Worm (Caenorhabditis elegans): Measurements from ENCODE around the gene pfkb-1.2.

Gene pfkb-1.2

DNA sequence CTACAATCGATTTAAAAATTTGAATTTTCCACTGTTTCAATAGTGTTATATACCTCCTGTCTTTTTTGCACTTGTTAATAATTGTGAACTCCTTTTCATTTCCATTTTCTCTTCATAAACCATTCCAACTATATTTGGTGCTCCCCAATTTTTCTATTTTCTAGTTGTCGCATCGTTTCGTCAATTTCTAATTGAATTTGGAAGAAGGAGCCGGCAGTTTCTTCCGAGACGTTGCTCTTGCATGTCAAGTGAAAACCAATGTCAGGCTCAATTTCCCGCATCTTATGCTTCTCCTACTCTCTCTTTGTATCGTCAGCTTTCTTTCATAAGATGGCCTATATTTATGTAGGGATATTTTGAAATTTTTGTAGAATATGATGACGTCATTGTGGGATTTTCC, 13.9 kb upstream of the pfkb-1.2 start:
- peak; percentile 12 for TF ChIP-seq sem-4 (tag; optimal IDR thresholded peaks at IDR 0.05)
- TF ChIP-seq elt-3 (tag; optimal IDR thresholded peaks at IDR 0.05), result no peak

DNA sequence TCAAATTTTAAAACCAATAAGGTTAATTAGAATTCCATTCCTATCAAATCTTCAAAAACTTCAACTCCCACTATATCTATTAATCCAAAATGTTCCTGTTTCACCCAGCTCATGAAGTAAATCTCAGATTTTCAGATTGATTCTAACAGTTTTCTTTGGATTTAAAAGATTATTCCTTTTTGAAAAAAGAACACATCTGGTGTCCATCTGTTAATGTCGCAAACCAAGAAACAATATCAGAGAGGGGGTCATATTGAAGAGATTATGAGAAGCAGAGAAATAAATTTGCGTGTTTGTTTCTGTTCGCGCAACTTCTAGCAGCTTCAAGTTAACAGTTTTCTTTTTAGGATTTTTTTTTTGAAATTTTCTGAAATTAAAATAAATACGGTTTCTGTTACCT, 12.8 kb upstream of the pfkb-1.2 start:
- no peak for TF ChIP-seq nhr-11 (tag; optimal IDR thresholded peaks at IDR 0.05)
- no peak for TF ChIP-seq ama-1 (optimal IDR thresholded peaks at IDR 0.05)
- TF ChIP-seq snpc-4 (tag; optimal IDR thresholded peaks at IDR 0.05), result no peak
- no peak for TF ChIP-seq nhr-25 (tag; optimal IDR thresholded peaks at IDR 0.05)
- no peak for TF ChIP-seq nhr-6 (tag; optimal IDR thresholded peaks at IDR 0.05)
- no peak for TF ChIP-seq lin-13 (GFP tag; optimal IDR thresholded peaks at IDR 0.05)
- TF ChIP-seq fos-1 (tag; optimal IDR thresholded peaks at IDR 0.05), result no peak
- TF ChIP-seq sma-3 (GFP tag; optimal IDR thresholded peaks at IDR 0.05), result no peak

DNA sequence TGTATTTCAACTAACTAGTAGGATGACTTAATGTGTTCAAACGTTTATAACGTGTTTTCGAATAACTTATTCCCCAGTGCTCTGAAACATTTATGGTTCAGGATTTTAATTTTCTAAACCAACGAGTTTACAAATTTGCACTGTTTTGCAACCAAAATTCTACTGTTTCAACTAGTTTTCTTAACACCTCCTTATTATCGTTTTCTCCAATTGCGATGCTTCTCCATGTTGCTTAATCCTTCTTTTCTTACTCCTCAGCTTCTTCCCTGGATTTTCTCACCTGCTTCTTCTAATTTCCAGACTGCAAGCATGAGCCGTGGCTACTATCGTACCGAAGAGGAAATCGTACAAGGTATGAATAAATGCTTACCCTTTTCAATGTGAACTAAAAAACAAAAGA, 11.4 kb upstream of the pfkb-1.2 start, which contains the start of gene lin-33:
Gene lin-33 (plus strand): TSS at position 301 of the 400 bp plus-strand sequence.
- no peak for TF ChIP-seq skn-1 (tag; optimal IDR thresholded peaks at IDR 0.05)

DNA sequence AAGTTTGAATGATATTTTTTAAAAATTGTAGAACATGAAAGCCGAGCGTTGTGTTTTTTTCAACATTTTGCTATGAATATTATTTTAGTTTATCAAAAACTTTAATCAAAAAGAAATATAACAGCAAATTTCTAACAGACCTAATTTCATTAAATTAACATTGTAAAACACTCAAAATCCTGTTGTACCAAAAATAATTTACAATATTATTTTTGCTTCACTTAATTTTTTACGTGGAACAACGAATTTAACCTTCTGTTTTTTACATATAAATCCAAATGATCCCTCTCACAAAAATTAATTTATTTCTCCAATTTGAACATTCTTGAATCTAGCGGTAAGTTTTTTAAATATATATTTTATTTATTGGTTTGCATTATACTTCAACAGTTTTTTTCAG, 7.7 kb upstream of the pfkb-1.2 start, which contains the start of gene H32C10.1:
Gene H32C10.1 (plus strand): TSS at position 301 of the 400 bp plus-strand sequence.
- TF ChIP-seq nhr-237 (tag; optimal IDR thresholded peaks at IDR 0.05) (no peak), ztf-11 (tag; optimal IDR thresholded peaks at IDR 0.05) (no peak), egl-27 (tag; optimal IDR thresholded peaks at IDR 0.05) (no peak), peb-1 (tag; optimal IDR thresholded peaks at IDR 0.05) (no peak), zag-1 (tag; optimal IDR thresholded peaks at IDR 0.05) (no peak), F13H6.1 (tag; optimal IDR thresholded peaks at IDR 0.05) (no peak), lsy-2 (tag; optimal IDR thresholded peaks at IDR 0.05) (no peak), alr-1 (tag; optimal IDR thresholded peaks at IDR 0.05) (no peak), C34F6.9 (tag; optimal IDR thresholded peaks at IDR 0.05) (no peak)

DNA sequence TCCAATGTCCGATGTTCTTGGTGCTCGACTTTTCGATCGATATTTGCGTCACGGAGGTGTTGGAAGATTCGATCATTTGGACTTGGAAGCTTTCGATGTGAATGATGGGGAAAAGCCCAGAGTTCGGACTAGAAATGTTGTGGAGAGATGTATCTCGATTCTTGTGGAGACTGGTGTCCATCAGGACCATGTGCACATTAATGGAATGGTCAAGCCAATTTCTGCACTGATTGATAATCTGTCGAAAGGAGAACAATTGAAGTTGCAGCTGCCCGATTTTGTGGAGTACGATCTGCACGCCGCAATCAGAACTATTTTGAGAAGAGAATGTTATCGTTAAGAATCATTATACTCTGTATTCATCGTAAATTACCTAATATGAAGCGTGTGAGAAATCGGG, 4.6 kb upstream of the pfkb-1.2 start:
- TF ChIP-seq nhr-11 (tag; optimal IDR thresholded peaks at IDR 0.05) (no peak), lsy-2 (tag; optimal IDR thresholded peaks at IDR 0.05) (no peak)

DNA sequence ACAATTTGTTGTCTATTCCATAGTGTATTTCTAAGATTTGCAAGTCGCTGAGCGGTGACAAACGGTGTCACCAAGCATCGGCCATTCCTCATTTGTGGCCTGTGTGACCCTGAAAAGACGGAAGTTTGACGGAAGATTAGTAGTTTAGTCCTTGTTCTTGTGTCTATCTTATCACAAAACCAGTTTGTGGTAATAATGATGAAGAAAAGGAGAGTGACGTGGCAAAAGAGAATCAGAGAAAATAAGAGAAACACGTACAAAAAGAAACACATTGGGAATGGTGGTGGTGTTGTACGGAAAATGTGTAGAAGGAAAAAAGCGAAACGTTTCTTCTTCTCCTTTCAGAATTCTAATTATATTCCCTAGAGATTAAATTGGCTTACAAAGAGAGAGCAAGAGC, 2.6 kb upstream of the pfkb-1.2 start, which contains the start of gene mcu-1:
Gene mcu-1 (minus strand): TSS at position 109 of the 400 bp plus-strand sequence.
- TF ChIP-seq fos-1 (tag; optimal IDR thresholded peaks at IDR 0.05) (peak; percentile 84), lsy-2 (tag; optimal IDR thresholded peaks at IDR 0.05) (peak in 1 of 2 experiments; percentile 19), mab-5 (tag; optimal IDR thresholded peaks at IDR 0.05) (no peak), nhr-129 (tag; optimal IDR thresholded peaks at IDR 0.05) (peak; percentile 35), R02D3.7 (tag; optimal IDR thresholded peaks at IDR 0.05) (no peak), C34F6.9 (tag; optimal IDR thresholded peaks at IDR 0.05) (peak; percentile 19), ZK546.5 (tag; optimal IDR thresholded peaks at IDR 0.05) (no peak), mbf-1 (tag; optimal IDR thresholded peaks at IDR 0.05) (no peak), egl-27 (tag; optimal IDR thresholded peaks at IDR 0.05) (peak; percentile 44), nhr-21 (tag; optimal IDR thresholded peaks at IDR 0.05) (peak; percentile 74), blmp-1 (tag; optimal IDR thresholded peaks at IDR 0.05; ENCODE audit: insufficient read depth) (peak; percentile 84), gmeb-1 (tag; optimal IDR thresholded peaks at IDR 0.05) (peak; percentile 23), nhr-11 (tag; optimal IDR thresholded peaks at IDR 0.05) (no peak), sma-9 (GFP tag; optimal IDR thresholded peaks at IDR 0.05) (peak; percentile 91), sma-9 (tag; optimal IDR thresholded peaks at IDR 0.05) (no peak), crh-2 (tag; optimal IDR thresholded peaks at IDR 0.05) (peak; percentile 99), sma-3 (GFP tag; optimal IDR thresholded peaks at IDR 0.05) (peak; percentile 65), nhr-12 (tag; optimal IDR thresholded peaks at IDR 0.05) (no peak), nhr-25 (tag; optimal IDR thresholded peaks at IDR 0.05) (peak; percentile 80)

DNA sequence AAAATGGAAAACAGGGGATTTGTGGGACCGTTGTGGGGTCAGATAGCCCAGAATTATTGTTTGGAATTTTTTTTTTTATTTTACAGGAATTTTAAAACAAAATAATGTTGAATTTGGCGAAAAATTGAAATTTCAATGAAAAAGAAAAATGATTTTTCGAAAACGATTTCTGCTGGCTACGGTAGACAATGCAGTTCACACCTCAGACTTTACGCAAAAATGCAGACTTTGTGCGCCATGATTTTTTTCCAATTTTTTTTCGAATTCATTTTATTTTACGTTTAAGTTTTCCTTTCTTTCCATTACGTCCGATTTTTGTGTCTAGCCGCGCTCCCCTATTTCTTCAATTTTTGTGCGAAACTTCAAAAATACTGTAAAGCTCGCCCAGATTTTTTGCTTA, 1.8 kb upstream of the pfkb-1.2 start:
- TF ChIP-seq egl-27 (tag; optimal IDR thresholded peaks at IDR 0.05), result no peak
- TF ChIP-seq lsy-2 (tag; optimal IDR thresholded peaks at IDR 0.05), result peak in 1 of 2 experiments; percentile 44

Data from whole organism, L2 larva.